Worm (Caenorhabditis elegans): ENCODE results near the gene W01D2.3.

DNA sequence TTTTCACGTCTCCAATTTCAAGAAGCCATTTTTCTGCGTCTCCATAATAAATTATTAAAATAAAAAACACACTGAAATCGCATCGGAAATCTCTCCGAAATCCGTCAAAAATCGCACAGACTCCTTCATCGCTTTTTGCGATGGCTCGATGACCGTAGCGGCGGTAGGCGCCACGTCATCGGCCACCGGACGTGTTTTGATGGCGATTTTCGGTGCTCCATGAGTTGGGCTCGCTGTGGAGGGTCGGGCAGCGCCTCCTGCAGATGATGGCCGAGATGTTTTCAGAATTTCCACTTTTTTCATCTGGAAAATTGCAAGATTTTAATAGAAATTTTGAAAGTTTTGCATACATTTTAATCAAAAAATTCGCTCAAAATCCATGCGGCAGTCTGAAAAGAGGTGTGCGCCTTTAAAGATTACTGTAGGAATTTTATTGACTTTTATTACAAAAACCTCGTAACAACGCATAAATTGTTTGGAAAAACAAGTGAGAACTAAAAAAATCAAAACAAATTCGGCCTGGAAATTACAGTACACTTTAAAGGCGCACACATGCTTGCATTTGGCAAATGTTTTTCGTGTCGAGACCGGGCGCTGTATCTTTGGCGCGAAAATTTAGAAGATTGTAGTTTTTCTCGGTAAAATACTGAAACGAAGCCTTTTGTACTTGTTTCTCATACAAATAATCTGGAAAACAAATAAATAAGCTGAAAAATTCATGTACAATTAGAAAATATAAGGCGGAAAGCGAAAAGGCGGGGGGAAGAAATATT, 51.7 kb downstream of the W01D2.3 start, which contains the start of gene smg-9:
- TF ChIP-seq ztf-11 (tag; optimal IDR thresholded peaks at IDR 0.05), result no peak
- TF ChIP-seq pha-4 (tag; optimal IDR thresholded peaks at IDR 0.05), result no peak
- no peak for TF ChIP-seq nhr-76 (tag; optimal IDR thresholded peaks at IDR 0.05)
- no peak for TF ChIP-seq nfya-1 (tag; optimal IDR thresholded peaks at IDR 0.05; ENCODE audit: insufficient read depth)
- no peak for TF ChIP-seq nhr-12 (tag; optimal IDR thresholded peaks at IDR 0.05)
- TF ChIP-seq elt-3 (tag; optimal IDR thresholded peaks at IDR 0.05), result no peak
- TF ChIP-seq elt-2 (tag; optimal IDR thresholded peaks at IDR 0.05), result no peak

All from whole organism, L3 larva.